Fruit fly (Drosophila melanogaster) whole organism, embryonic: ENCODE data around the gene RhoGAP93B.

Experiments
- B-H2 ChIP-seq: fragments of 200-800 bp; sonication (Bioruptor generic); optimal IDR thresholded peaks from 2 replicates; lab custom pipeline; 2018; ENCODE audit warnings: missing biosample characterization, mild to moderate bottlenecking, missing genetic modification characterization
- Bteb2 ChIP-seq: fragments of 200-800 bp; sonication (Bioruptor generic); optimal IDR thresholded peaks from 2 replicates; lab custom pipeline; 2016; ENCODE audit warnings: missing biosample characterization, missing genetic modification characterization
- CG1024 ChIP-seq: fragments of 200-800 bp; sonication (Bioruptor generic); IDR thresholded peaks from 2 replicates; pipeline ENCODE4 v1.3.6; 2022; ENCODE audit warnings: missing biosample characterization, missing genetic modification characterization
- CG10462 ChIP-seq: fragments of 200-800 bp; sonication (Bioruptor generic); optimal IDR thresholded peaks from 2 replicates; lab custom pipeline; 2016; ENCODE audit warnings: missing biosample characterization, missing genetic modification characterization
- CG11085 ChIP-seq: fragments of 200-800 bp; sonication (Bioruptor generic); IDR thresholded peaks from 2 replicates; pipeline ENCODE4 v1.3.6; 2022; ENCODE audit warnings: missing biosample characterization, missing genetic modification characterization
- CG11093 ChIP-seq: fragments of 200-800 bp; sonication (Bioruptor generic); IDR thresholded peaks from 3 replicates; pipeline ENCODE4 v1.3.6; 2022; ENCODE audit warnings: missing biosample characterization, missing genetic modification characterization
- CG12219 ChIP-seq: fragments of 200-800 bp; sonication (Bioruptor generic); optimal IDR thresholded peaks from 3 replicates; lab custom pipeline; 2018; ENCODE audit warnings: missing biosample characterization, mild to moderate bottlenecking, missing genetic modification characterization
- CG12391 ChIP-seq: fragments of 200-800 bp; sonication (Bioruptor generic); optimal IDR thresholded peaks from 3 replicates; lab custom pipeline; 2018; ENCODE audit warnings: missing biosample characterization, mild to moderate bottlenecking, missing genetic modification characterization, moderate library complexity
- CG17186 ChIP-seq: fragments of 200-800 bp; sonication (Bioruptor generic); optimal IDR thresholded peaks from 3 replicates; lab custom pipeline; 2017; ENCODE audit warnings: missing biosample characterization, missing genetic modification reagents, missing genetic modification characterization
- CG17568 ChIP-seq: fragments of 200-800 bp; sonication (Bioruptor generic); optimal IDR thresholded peaks from 2 replicates; lab custom pipeline; 2018; ENCODE audit warnings: missing biosample characterization, mild to moderate bottlenecking, missing genetic modification characterization, moderate library complexity
- CG18011 ChIP-seq: fragments of 200-800 bp; sonication (Bioruptor generic); optimal IDR thresholded peaks from 2 replicates; lab custom pipeline; 2017; ENCODE audit warnings: missing biosample characterization, missing genetic modification characterization, mild to moderate bottlenecking, moderate library complexity, missing genotype
- CG18619 ChIP-seq: fragments of 200-800 bp; sonication (Bioruptor generic); optimal IDR thresholded peaks from 3 replicates; lab custom pipeline; 2017; ENCODE audit warnings: missing biosample characterization, mild to moderate bottlenecking, missing genetic modification characterization
- CG2120 ChIP-seq: fragments of 200-800 bp; sonication (Bioruptor generic); optimal IDR thresholded peaks from 3 replicates; lab custom pipeline; 2016; ENCODE audit warnings: missing biosample characterization, missing genetic modification characterization
- CG2712 ChIP-seq: fragments of 200-800 bp; optimal IDR thresholded peaks from 3 replicates; lab custom pipeline; 2019; ENCODE audit warnings: missing biosample characterization, mild to moderate bottlenecking, missing genetic modification characterization, moderate library complexity
- CG30431 ChIP-seq: fragments of 200-800 bp; sonication (Bioruptor generic); optimal IDR thresholded peaks from 2 replicates; lab custom pipeline; 2017; ENCODE audit warnings: missing biosample characterization, missing genetic modification characterization
- CG31365 ChIP-seq: fragments of 200-800 bp; sonication (Bioruptor generic); optimal IDR thresholded peaks from 2 replicates; lab custom pipeline; 2018; ENCODE audit warnings: missing biosample characterization, mild to moderate bottlenecking, missing genetic modification characterization
- CG3726 ChIP-seq: fragments of 200-800 bp; sonication (Bioruptor generic); IDR thresholded peaks from 3 replicates; pipeline ENCODE4, ENCODE4 v1.3.6; 2022; ENCODE audit warnings: missing biosample characterization, missing genetic modification characterization
- CG6654 ChIP-seq: fragments of 200-800 bp; sonication (Bioruptor generic); optimal IDR thresholded peaks from 2 replicates; lab custom pipeline; 2017; ENCODE audit warnings: missing biosample characterization, mild to moderate bottlenecking, missing genetic modification characterization
- CG6813 ChIP-seq: fragments of 200-800 bp; sonication (Bioruptor generic); optimal IDR thresholded peaks from 2 replicates; lab custom pipeline; 2017; ENCODE audit warnings: missing biosample characterization, missing genetic modification characterization, mild to moderate bottlenecking, moderate library complexity, missing genetic modification reagents
- CG9817 ChIP-seq: fragments of 200-800 bp; sonication (Bioruptor generic); optimal IDR thresholded peaks from 2 replicates; lab custom pipeline; 2018; ENCODE audit warnings: missing biosample characterization, mild to moderate bottlenecking, missing genetic modification characterization, moderate library complexity
- Dfd ChIP-seq, 2 experiments: fragments of >200 bp; optimal IDR thresholded peaks; 2 replicates each; lab custom pipeline; 2017; ENCODE audit warnings: missing biosample characterization in 2 of 2, missing genetic modification characterization in 2 of 2
- Fer3 ChIP-seq: fragments of 200-800 bp; sonication (Bioruptor generic); optimal IDR thresholded peaks from 2 replicates; lab custom pipeline; 2018; ENCODE audit warnings: missing biosample characterization, mild to moderate bottlenecking, missing genetic modification characterization, moderate library complexity
- Hmx ChIP-seq: fragments of 200-800 bp; sonication (Bioruptor generic); optimal IDR thresholded peaks from 2 replicates; lab custom pipeline; 2016; ENCODE audit warnings: missing biosample characterization, missing genetic modification characterization
- MESR4 ChIP-seq: fragments of 200-800 bp; sonication (Bioruptor generic); optimal IDR thresholded peaks from 2 replicates; lab custom pipeline; 2018; ENCODE audit warnings: missing biosample characterization, mild to moderate bottlenecking, missing genetic modification characterization, moderate library complexity
- Mrtf ChIP-seq: fragments of 200-800 bp; sonication (Bioruptor generic); IDR thresholded peaks from 3 replicates; pipeline ENCODE4 v1.3.6; 2022; ENCODE audit warnings: missing biosample characterization, missing genetic modification characterization
- Poxn ChIP-seq: fragments of 200-800 bp; sonication (Bioruptor generic); IDR thresholded peaks from 2 replicates; pipeline ENCODE4 v1.3.6; 2022; ENCODE audit warnings: missing biosample characterization, missing genetic modification characterization
- Ravus ChIP-seq: fragments of 200-800 bp; sonication (Bioruptor generic); IDR thresholded peaks from 2 replicates; pipeline ENCODE4 v1.3.6; 2022; ENCODE audit warnings: missing biosample characterization, missing genetic modification characterization
- Rx ChIP-seq: fragments of 200-800 bp; sonication (Bioruptor generic); IDR thresholded peaks from 2 replicates; pipeline ENCODE4 v1.3.6; 2022; ENCODE audit warnings: missing biosample characterization, missing genetic modification characterization
- Six4 ChIP-seq: fragments of 200-800 bp; sonication (Bioruptor generic); optimal IDR thresholded peaks from 2 replicates; lab custom pipeline; 2016; ENCODE audit warnings: missing biosample characterization, missing genetic modification characterization
- Ssrp ChIP-seq: fragments of 200-800 bp; sonication (Bioruptor generic); optimal IDR thresholded peaks from 2 replicates; lab custom pipeline; 2018; ENCODE audit warnings: missing biosample characterization, mild to moderate bottlenecking, missing genetic modification characterization, moderate library complexity
- TFAM ChIP-seq: fragments of 200-800 bp; sonication (Bioruptor generic); optimal IDR thresholded peaks from 2 replicates; lab custom pipeline; 2017; ENCODE audit warnings: missing biosample characterization, missing genetic modification characterization, inconsistent platforms
- ase ChIP-seq: fragments of 200-800 bp; sonication (Bioruptor generic); IDR thresholded peaks from 3 replicates; pipeline ENCODE4 v1.3.6; 2022; ENCODE audit warnings: missing biosample characterization, missing genetic modification characterization
- cas ChIP-seq: fragments of 200-800 bp; sonication (Bioruptor generic); IDR thresholded peaks from 2 replicates; pipeline ENCODE4 v1.3.6; 2022; ENCODE audit warnings: missing biosample characterization, missing genetic modification characterization
- corto ChIP-seq: fragments of 200-800 bp; sonication (Bioruptor generic); optimal IDR thresholded peaks from 2 replicates; lab custom pipeline; 2016; ENCODE audit warnings: missing biosample characterization, mild to moderate bottlenecking, missing genetic modification characterization, moderate library complexity
- dati ChIP-seq: fragments of 200-800 bp; sonication (Bioruptor generic); IDR thresholded peaks from 2 replicates; pipeline ENCODE4 v1.3.6; 2022; ENCODE audit warnings: missing biosample characterization, missing genetic modification characterization
- dmrt11E ChIP-seq: fragments of 200-800 bp; sonication (Bioruptor generic); optimal IDR thresholded peaks from 3 replicates; lab custom pipeline; 2018; ENCODE audit warnings: missing biosample characterization, mild to moderate bottlenecking, missing genetic modification characterization, moderate library complexity
- dpn ChIP-seq, 2 experiments: fragments of 200-800 bp; sonication (Bioruptor generic); optimal IDR thresholded peaks; 3 replicates each; lab custom pipeline; 2016; ENCODE audit warnings: missing biosample characterization in 2 of 2, missing genetic modification characterization in 2 of 2
- ewg ChIP-seq: fragments of 200-800 bp; sonication (Bioruptor generic); optimal IDR thresholded peaks from 3 replicates; lab custom pipeline; 2017; ENCODE audit warnings: mild to moderate bottlenecking, missing biosample characterization, missing genetic modification reagents, missing genetic modification characterization
- jigr1 ChIP-seq: fragments of 200-800 bp; sonication (Bioruptor generic); IDR thresholded peaks from 3 replicates; pipeline ENCODE4 v1.3.6; 2022; ENCODE audit warnings: missing biosample characterization, missing genetic modification characterization
- jing ChIP-seq: fragments of 200-800 bp; sonication (Bioruptor generic); optimal IDR thresholded peaks from 2 replicates; lab custom pipeline; 2018; ENCODE audit warnings: missing biosample characterization, mild to moderate bottlenecking, missing genetic modification characterization
- kni ChIP-seq: fragments of 200-800 bp; sonication (Bioruptor generic); optimal IDR thresholded peaks from 3 replicates; lab custom pipeline; 2017; ENCODE audit warnings: mild to moderate bottlenecking, missing biosample characterization, missing genetic modification reagents, missing genetic modification characterization
- maf-S ChIP-seq: fragments of 200-800 bp; sonication (Bioruptor generic); optimal IDR thresholded peaks from 2 replicates; lab custom pipeline; 2016; ENCODE audit warnings: missing biosample characterization, missing genetic modification characterization
- nerfin-1 ChIP-seq: fragments of 200-800 bp; sonication (Bioruptor generic); optimal IDR thresholded peaks from 3 replicates; lab custom pipeline; 2019; ENCODE audit warnings: missing biosample characterization, mild to moderate bottlenecking, missing genetic modification characterization, moderate library complexity
- otp ChIP-seq: fragments of 200-800 bp; sonication (Bioruptor generic); IDR thresholded peaks from 3 replicates; pipeline ENCODE4, ENCODE4 v1.3.6; 2022; ENCODE audit warnings: missing biosample characterization, missing genetic modification characterization
- phol ChIP-seq: fragments of 200-800 bp; sonication (Bioruptor generic); optimal IDR thresholded peaks from 3 replicates; lab custom pipeline; 2018; ENCODE audit warnings: missing biosample characterization, mild to moderate bottlenecking, missing genetic modification characterization, moderate library complexity
- pzg ChIP-seq: fragments of 200-800 bp; sonication (Bioruptor generic); optimal IDR thresholded peaks from 3 replicates; lab custom pipeline; 2018; ENCODE audit warnings: missing biosample characterization, mild to moderate bottlenecking, missing genetic modification characterization, moderate library complexity
- repo ChIP-seq: fragments of 200-800 bp; sonication (Bioruptor generic); optimal IDR thresholded peaks from 2 replicates; lab custom pipeline; 2016; ENCODE audit warnings: missing biosample characterization, missing genetic modification characterization
- ro ChIP-seq: fragments of 200-800 bp; sonication (Bioruptor generic); IDR thresholded peaks from 2 replicates; pipeline ENCODE4 v1.3.6; 2022; ENCODE audit warnings: missing biosample characterization, missing genetic modification characterization
- row ChIP-seq: fragments of 200-800 bp; sonication (Bioruptor generic); IDR thresholded peaks from 3 replicates; pipeline ENCODE4 v1.3.6; 2022; ENCODE audit warnings: missing biosample characterization, missing genetic modification characterization
- so ChIP-seq: fragments of 200-800 bp; sonication (Bioruptor generic); IDR thresholded peaks from 3 replicates; pipeline ENCODE4 v1.3.6; 2022; ENCODE audit warnings: missing biosample characterization, missing genetic modification characterization
- sr ChIP-seq: fragments of 200-800 bp; sonication (Bioruptor generic); IDR thresholded peaks from 3 replicates; pipeline ENCODE4 v1.3.6; 2022; ENCODE audit warnings: missing biosample characterization, missing genetic modification characterization
- tx ChIP-seq: fragments of 200-800 bp; sonication (Bioruptor generic); optimal IDR thresholded peaks from 2 replicates; lab custom pipeline; 2016; ENCODE audit warnings: missing biosample characterization, missing genetic modification characterization

The RhoGAP93B gene

DNA sequence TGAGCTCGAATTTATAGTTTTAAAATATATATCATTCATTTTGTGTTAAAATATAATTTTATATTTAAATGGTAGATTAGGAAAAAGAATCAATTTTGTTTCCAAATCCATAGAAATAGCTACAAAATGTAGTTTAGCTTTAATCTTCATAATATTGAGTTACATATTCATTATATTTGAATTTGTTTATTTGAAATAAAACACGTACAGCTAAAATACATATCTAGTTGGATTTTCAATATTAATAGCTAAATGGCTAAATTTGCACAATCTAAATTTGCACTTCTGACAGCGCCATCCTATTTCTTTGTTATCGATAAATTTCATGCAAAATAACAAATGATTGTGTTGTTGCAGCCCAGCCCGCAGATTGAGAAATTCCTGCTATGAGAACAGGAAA lies 36.3 kb upstream of the RhoGAP93B start, which contains the start of gene Usp8 (continued):
- TF ChIP-seq row (peak; percentile 80), dmrt11E (peak; percentile 29), kni (GFP tag; lab: Kevin White, UChicago) (no peak), TFAM (no peak), MESR4 (GFP tag; lab: Kevin White, UChicago) (no peak), dpn (GFP tag; optimal IDR thresholded peaks at IDR 0.05; lab: Kevin White, UChicago) (peak in 1 of 2 experiments; percentile 22), Dfd (GFP tag; optimal IDR thresholded peaks at IDR 0.05; lab: Kevin White, UChicago) (no peak), otp (GFP tag; lab: Robert Waterston, UW) (no peak), CG6654 (GFP tag; lab: Kevin White, UChicago) (no peak), CG18619 (peak; percentile 8), phol (peak; percentile 68), Six4 (GFP tag; lab: Kevin White, UChicago) (no peak), B-H2 (GFP tag; lab: Kevin White, UChicago) (no peak), ro (GFP tag; lab: Robert Waterston, UW) (no peak), Mrtf (GFP tag; lab: Robert Waterston, UW) (no peak), so (GFP tag; lab: Robert Waterston, UW) (no peak), CG30431 (GFP tag; lab: Kevin White, UChicago) (no peak), CG18011 (no peak), corto (GFP tag; lab: Kevin White, UChicago) (no peak), CG17186 (GFP tag; lab: Kevin White, UChicago) (no peak), Poxn (GFP tag; lab: Robert Waterston, UW) (no peak), Ravus (GFP tag; lab: Robert Waterston, UW) (no peak), tx (GFP tag; lab: Kevin White, UChicago) (no peak), ase (GFP tag; lab: Robert Waterston, UW) (0 out of 3 replicates have a peak, but pooled peaks have one; percentile 10), Ssrp (peak; percentile 44), repo (GFP tag; lab: Kevin White, UChicago) (no peak), maf-S (GFP tag; lab: Kevin White, UChicago) (no peak), Fer3 (peak; percentile 23), dati (GFP tag; lab: Robert Waterston, UW) (no peak), ewg (no peak), CG12391 (tag; lab: Kevin White, UChicago) (peak; percentile 76), CG12219 (GFP tag; lab: Kevin White, UChicago) (no peak), Rx (no peak), sr (no peak), CG9817 (tag; lab: Kevin White, UChicago) (peak; percentile 24), cas (no peak), CG11085 (no peak), pzg (peak; percentile 24), nerfin-1 (tag; lab: Kevin White, UChicago) (peak; percentile 11), CG3726 (GFP tag; lab: Robert Waterston, UW) (no peak), CG11093 (GFP tag; lab: Robert Waterston, UW) (no peak), CG10462 (no peak), jing (GFP tag; lab: Kevin White, UChicago) (no peak), jigr1 (GFP tag; lab: Robert Waterston, UW) (no peak), CG2120 (peak; percentile 33), CG31365 (no peak), CG1024 (GFP tag; lab: Robert Waterston, UW) (no peak), CG2712 (peak; percentile 66), Bteb2 (GFP tag; lab: Kevin White, UChicago) (no peak), CG17568 (no peak), CG6813 (GFP tag; lab: Kevin White, UChicago) (no peak), Hmx (no peak)
